Worm (Caenorhabditis elegans) whole organism, L3 larva: ENCODE results near the gene srj-10.

Experiments
- ama-1 ChIP-seq: fragments of 150-350 bp; optimal IDR thresholded peaks from 2 replicates; lab custom pipeline; 2018
- daf-12 ChIP-seq: fragments of 150-350 bp; optimal IDR thresholded peaks from 2 replicates; lab custom pipeline; 2014; ENCODE audit warnings: missing biosample characterization, missing genetic modification reagents, missing genetic modification characterization
- jun-1 ChIP-seq: fragments of 150-350 bp; optimal IDR thresholded peaks from 2 replicates; lab custom pipeline; 2014; ENCODE audit warnings: missing biosample characterization, missing genetic modification reagents, missing genetic modification characterization
- nhr-11 ChIP-seq: fragments of 150-350 bp; optimal IDR thresholded peaks from 2 replicates; lab custom pipeline; 2014; ENCODE audit warnings: missing biosample characterization, missing genetic modification characterization
- nhr-12 ChIP-seq: fragments of 150-350 bp; optimal IDR thresholded peaks from 2 replicates; lab custom pipeline; 2014; ENCODE audit warnings: missing biosample characterization, missing genetic modification characterization
- nhr-23 ChIP-seq: fragments of 150-350 bp; optimal IDR thresholded peaks from 2 replicates; lab custom pipeline; 2014; ENCODE audit warnings: missing biosample characterization, missing genetic modification reagents, missing genetic modification characterization
- nhr-28 ChIP-seq: fragments of 150-350 bp; optimal IDR thresholded peaks from 2 replicates; lab custom pipeline; 2014; ENCODE audit warnings: missing biosample characterization, missing genetic modification characterization
- nhr-76 ChIP-seq: fragments of 150-350 bp; sonication (generic microtip); optimal IDR thresholded peaks from 5 replicates; lab custom pipeline; 2014; ENCODE audit warnings: missing biosample characterization, missing genetic modification characterization
- snpc-4 ChIP-seq: fragments of 150-350 bp; optimal IDR thresholded peaks from 2 replicates; lab custom pipeline; 2014; ENCODE audit warnings: missing biosample characterization, missing genetic modification characterization
- unc-39 ChIP-seq: sonication (generic microtip); optimal IDR thresholded peaks from 4 replicates; lab custom pipeline; 2017; ENCODE audit warnings: missing biosample characterization, missing genetic modification characterization
- unc-62 ChIP-seq: fragments of 150-350 bp; sonication (generic microtip); optimal IDR thresholded peaks from 4 replicates; lab custom pipeline; 2014; ENCODE audit warnings: missing biosample characterization, missing genetic modification reagents, missing genetic modification characterization
- ztf-4 ChIP-seq: fragments of 150-350 bp; optimal IDR thresholded peaks from 2 replicates; lab custom pipeline; 2014; ENCODE audit warnings: missing biosample characterization, missing genetic modification characterization

- TF ChIP-seq nhr-28 (no peak), unc-62 (GFP tag; lab: Kevin White, UChicago) (no peak), nhr-76 (tag; lab: Kevin White, UChicago) (no peak), snpc-4 (tag; lab: Kevin White, UChicago) (no peak), unc-39 (no peak), ama-1 (no peak), jun-1 (tag; lab: Kevin White, UChicago) (no peak), ztf-4 (tag; lab: Kevin White, UChicago) (no peak), nhr-12 (tag; lab: Kevin White, UChicago) (no peak), daf-12 (no peak), nhr-23 (tag; lab: Kevin White, UChicago) (no peak), nhr-11 (no peak)
Measured at ce11 chrV:16080678-16081077, 6.9 kb upstream of the srj-10 start.
